Fruit fly (Drosophila melanogaster): ENCODE results near the gene Cyp12c1.
A peak's percentile ranks its signal among the peaks of the same experiment; 100 is the strongest.

Cyp12c1 gene

dm6 chr3L:18653737-18654136 lies 32.4 kb downstream of the Cyp12c1 start:
- TF ChIP-seq kay (GFP tag; ENCODE audit: borderline replicate concordance) (peak; percentile 49), Clk (GFP tag; optimal IDR thresholded peaks at IDR 0.05) (no peak), tj (GFP tag; optimal IDR thresholded peaks at IDR 0.05) (no peak), CG7101 (tag; optimal IDR thresholded peaks at IDR 0.05) (no peak), Hr96 (GFP tag; optimal IDR thresholded peaks at IDR 0.05) (no peak)

- peak; percentile 76 for TF ChIP-seq kay (GFP tag; ENCODE audit: borderline replicate concordance)
- TF ChIP-seq CG14711 (tag; optimal IDR thresholded peaks at IDR 0.05), result no peak
Measured at dm6 chr3L:18643222-18643621, 42.9 kb downstream of the Cyp12c1 start.

dm6 chr3L:18640584-18641527 lies 45.3 kb downstream of the Cyp12c1 start:
- TF ChIP-seq CG11617 (GFP tag; optimal IDR thresholded peaks at IDR 0.05) (peak; percentile 96), Hr96 (GFP tag; optimal IDR thresholded peaks at IDR 0.05) (peak; percentile 96), CG5204 (GFP tag; optimal IDR thresholded peaks at IDR 0.05) (peak; percentile 97), Crg-1 (GFP tag; optimal IDR thresholded peaks at IDR 0.05) (peak; percentile 87), ovo (GFP tag; optimal IDR thresholded peaks at IDR 0.05) (peak; percentile 66), cic (GFP tag; optimal IDR thresholded peaks at IDR 0.05) (peak; percentile 94), Clk (GFP tag; optimal IDR thresholded peaks at IDR 0.05) (peak; percentile 96), CG33017 (tag; optimal IDR thresholded peaks at IDR 0.05) (peak; percentile 96), CG12768 (GFP tag; optimal IDR thresholded peaks at IDR 0.05) (peak; percentile 95), cnc (optimal IDR thresholded peaks at IDR 0.05) (no peak), tj (GFP tag; optimal IDR thresholded peaks at IDR 0.05) (peak; percentile 69), CG7045 (GFP tag; optimal IDR thresholded peaks at IDR 0.05) (peak; percentile 96), pad (GFP tag; optimal IDR thresholded peaks at IDR 0.05) (peak; percentile 83), bab1 (GFP tag; optimal IDR thresholded peaks at IDR 0.05) (peak; percentile 87), CG1620 (GFP tag; optimal IDR thresholded peaks at IDR 0.05) (peak; percentile 79), toe (GFP tag; optimal IDR thresholded peaks at IDR 0.05) (peak; percentile 96), Mnt (GFP tag; optimal IDR thresholded peaks at IDR 0.05) (peak; percentile 78), CG14711 (tag; optimal IDR thresholded peaks at IDR 0.05) (peak; percentile 90), CG7101 (tag; optimal IDR thresholded peaks at IDR 0.05) (peak; percentile 95), kay (GFP tag; ENCODE audit: borderline replicate concordance) (peak; percentile 98)

- TF ChIP-seq pad (GFP tag; optimal IDR thresholded peaks at IDR 0.05) (no peak), cic (GFP tag; optimal IDR thresholded peaks at IDR 0.05) (no peak), CG33017 (tag; optimal IDR thresholded peaks at IDR 0.05) (no peak), ovo (GFP tag; optimal IDR thresholded peaks at IDR 0.05) (no peak), CG7101 (tag; optimal IDR thresholded peaks at IDR 0.05) (no peak), CG14711 (tag; optimal IDR thresholded peaks at IDR 0.05) (no peak), CG5204 (GFP tag; optimal IDR thresholded peaks at IDR 0.05) (no peak), Crg-1 (GFP tag; optimal IDR thresholded peaks at IDR 0.05) (no peak), CG11617 (GFP tag; optimal IDR thresholded peaks at IDR 0.05) (no peak), cnc (optimal IDR thresholded peaks at IDR 0.05) (no peak), CG7045 (GFP tag; optimal IDR thresholded peaks at IDR 0.05) (no peak), CG1620 (GFP tag; optimal IDR thresholded peaks at IDR 0.05) (no peak), Hr96 (GFP tag; optimal IDR thresholded peaks at IDR 0.05) (no peak), tj (GFP tag; optimal IDR thresholded peaks at IDR 0.05) (no peak), toe (GFP tag; optimal IDR thresholded peaks at IDR 0.05) (no peak), bab1 (GFP tag; optimal IDR thresholded peaks at IDR 0.05) (no peak), kay (GFP tag; ENCODE audit: borderline replicate concordance) (no peak), Mnt (GFP tag; optimal IDR thresholded peaks at IDR 0.05) (no peak)
Measured at dm6 chr3L:18638487-18638886, 47.6 kb downstream of the Cyp12c1 start.

- peak; percentile 9 for TF ChIP-seq Mnt (GFP tag; optimal IDR thresholded peaks at IDR 0.05)
- TF ChIP-seq CG33017 (tag; optimal IDR thresholded peaks at IDR 0.05), result peak; percentile 30
- no peak for TF ChIP-seq CG11617 (GFP tag; optimal IDR thresholded peaks at IDR 0.05)
- no peak for TF ChIP-seq kay (GFP tag; ENCODE audit: borderline replicate concordance)
- no peak for TF ChIP-seq pad (GFP tag; optimal IDR thresholded peaks at IDR 0.05)
Measured at dm6 chr3L:18638043-18638442, 48.1 kb downstream of the Cyp12c1 start.

dm6 chr3L:18637348-18637747 lies 48.8 kb downstream of the Cyp12c1 start:
- TF ChIP-seq CG7101 (tag; optimal IDR thresholded peaks at IDR 0.05) (no peak), ovo (GFP tag; optimal IDR thresholded peaks at IDR 0.05) (no peak), CG7045 (GFP tag; optimal IDR thresholded peaks at IDR 0.05) (no peak), Hr96 (GFP tag; optimal IDR thresholded peaks at IDR 0.05) (no peak), bab1 (GFP tag; optimal IDR thresholded peaks at IDR 0.05) (no peak), CG1620 (GFP tag; optimal IDR thresholded peaks at IDR 0.05) (no peak), CG33017 (tag; optimal IDR thresholded peaks at IDR 0.05) (no peak), CG12768 (GFP tag; optimal IDR thresholded peaks at IDR 0.05) (no peak), CG11617 (GFP tag; optimal IDR thresholded peaks at IDR 0.05) (no peak), Mnt (GFP tag; optimal IDR thresholded peaks at IDR 0.05) (no peak), CG5204 (GFP tag; optimal IDR thresholded peaks at IDR 0.05) (no peak), tj (GFP tag; optimal IDR thresholded peaks at IDR 0.05) (no peak)
